Worm (Caenorhabditis elegans) whole organism, L3 larva: ENCODE data around the gene F38E11.6.

Experiments used
- ZK546.5 ChIP-seq: sonication (generic microtip); optimal IDR thresholded peaks from 2 replicates; lab custom pipeline; 2017; ENCODE audit warnings: missing biosample characterization, missing genetic modification characterization
- aly-2 ChIP-seq: fragments of 150-350 bp; optimal IDR thresholded peaks from 2 replicates; lab custom pipeline; 2014; ENCODE audit warnings: missing biosample characterization, missing genetic modification characterization
- ceh-28 ChIP-seq: fragments of 150-350 bp; optimal IDR thresholded peaks from 2 replicates; lab custom pipeline; 2014; ENCODE audit warnings: missing biosample characterization, missing genetic modification reagents, missing genetic modification characterization
- ceh-82 ChIP-seq: fragments of 150-350 bp; optimal IDR thresholded peaks from 2 replicates; lab custom pipeline; 2014; ENCODE audit warnings: missing biosample characterization, missing genetic modification characterization
- daf-12 ChIP-seq: fragments of 150-350 bp; optimal IDR thresholded peaks from 2 replicates; lab custom pipeline; 2014; ENCODE audit warnings: missing biosample characterization, missing genetic modification reagents, missing genetic modification characterization
- eor-1 ChIP-seq, 2 experiments: fragments of 150-350 bp; optimal IDR thresholded peaks; 2 replicates each; lab custom pipeline; 2014 to 2018; ENCODE audit warnings: missing biosample characterization in 2 of 2, missing genetic modification characterization in 2 of 2
- fkh-2 ChIP-seq: fragments of 150-350 bp; optimal IDR thresholded peaks from 2 replicates; lab custom pipeline; 2014; ENCODE audit warnings: missing biosample characterization, missing genetic modification reagents, missing genetic modification characterization
- jun-1 ChIP-seq: fragments of 150-350 bp; optimal IDR thresholded peaks from 2 replicates; lab custom pipeline; 2014; ENCODE audit warnings: missing biosample characterization, missing genetic modification reagents, missing genetic modification characterization
- lin-39 ChIP-seq: fragments of 150-350 bp; optimal IDR thresholded peaks from 2 replicates; lab custom pipeline; 2018; ENCODE audit warnings: missing biosample characterization, missing genetic modification reagents, missing genetic modification characterization
- lsy-12 ChIP-seq: sonication (generic microtip); optimal IDR thresholded peaks from 2 replicates; lab custom pipeline; 2016; ENCODE audit warnings: mild to moderate bottlenecking, missing genetic modification characterization, missing compliant biosample characterization
- mml-1 ChIP-seq: fragments of 150-350 bp; sonication (generic microtip); optimal IDR thresholded peaks from 3 replicates; lab custom pipeline; 2014; ENCODE audit warnings: missing biosample characterization, missing genetic modification characterization
- nhr-67 ChIP-seq: fragments of 150-350 bp; optimal IDR thresholded peaks from 2 replicates; lab custom pipeline; 2014; ENCODE audit warnings: missing biosample characterization, missing genetic modification characterization
- nhr-76 ChIP-seq: fragments of 150-350 bp; sonication (generic microtip); optimal IDR thresholded peaks from 5 replicates; lab custom pipeline; 2014; ENCODE audit warnings: missing biosample characterization, missing genetic modification characterization
- nhr-77 ChIP-seq: fragments of 150-350 bp; optimal IDR thresholded peaks from 2 replicates; lab custom pipeline; 2014; ENCODE audit warnings: missing biosample characterization, missing genetic modification characterization
- pqm-1 ChIP-seq: fragments of 150-350 bp; optimal IDR thresholded peaks from 2 replicates; lab custom pipeline; 2017; ENCODE audit warnings: missing biosample characterization, missing genetic modification characterization, inconsistent platforms
- unc-39 ChIP-seq: sonication (generic microtip); optimal IDR thresholded peaks from 4 replicates; lab custom pipeline; 2017; ENCODE audit warnings: missing biosample characterization, missing genetic modification characterization
- unc-62 ChIP-seq: fragments of 150-350 bp; sonication (generic microtip); optimal IDR thresholded peaks from 4 replicates; lab custom pipeline; 2014; ENCODE audit warnings: missing biosample characterization, missing genetic modification reagents, missing genetic modification characterization

F38E11.6 gene

DNA sequence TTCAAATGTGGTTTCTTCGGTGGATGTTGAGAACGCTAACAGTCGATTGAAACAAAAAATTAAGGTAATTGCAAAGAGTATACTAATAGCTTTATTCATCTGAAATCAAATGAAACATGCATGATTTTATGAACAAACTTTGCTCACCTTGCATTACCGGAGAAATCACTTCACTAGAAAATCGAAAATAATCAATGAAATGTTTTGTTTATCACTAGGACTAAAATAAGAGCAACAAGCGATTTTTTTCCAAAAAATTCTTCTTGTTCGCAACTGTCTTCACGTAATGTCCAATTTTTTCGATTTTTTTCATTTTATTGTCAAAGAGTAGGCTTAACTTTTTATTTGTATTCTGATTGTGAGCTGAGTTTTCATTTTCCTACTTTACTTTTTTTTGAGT is 44.9 kb downstream of the F38E11.6 start, which contains the start of gene F56D5.9:
TSS of gene F56D5.9 (minus strand) at position 101 of the 400 bp plus-strand sequence.
- no peak for TF ChIP-seq pqm-1
- no peak for TF ChIP-seq mml-1 (tag; lab: Kevin White, UChicago)
- no peak for TF ChIP-seq lin-39 (tag; lab: Kevin White, UChicago)
- TF ChIP-seq nhr-67 (tag; lab: Kevin White, UChicago): no peak
- TF ChIP-seq ceh-82 (tag; lab: Kevin White, UChicago): no peak
- TF ChIP-seq daf-12 (tag; lab: Kevin White, UChicago): no peak
- TF ChIP-seq ZK546.5 (tag; lab: Kevin White, UChicago): no peak
- no peak for TF ChIP-seq jun-1 (tag; lab: Kevin White, UChicago)
- TF ChIP-seq lsy-12 (tag; lab: Kevin White, UChicago): no peak
- TF ChIP-seq fkh-2 (tag; lab: Kevin White, UChicago): no peak
- TF ChIP-seq unc-39 (tag; lab: Kevin White, UChicago): no peak
- no peak for TF ChIP-seq nhr-76 (tag; lab: Kevin White, UChicago)
- no peak for TF ChIP-seq aly-2 (tag; lab: Kevin White, UChicago)
- no peak for TF ChIP-seq unc-62 (GFP tag; lab: Kevin White, UChicago)
- no peak for TF ChIP-seq nhr-77
- TF ChIP-seq ceh-28 (tag; lab: Kevin White, UChicago): no peak
- TF ChIP-seq eor-1 (tag; optimal IDR thresholded peaks at IDR 0.05; lab: Kevin White, UChicago): no peak
